Worm (Caenorhabditis elegans): Measurements from ENCODE around the gene rpc-25.

- TF ChIP-seq tab-1 (GFP tag; IDR thresholded peaks at IDR 0.05) = no peak
- TF ChIP-seq T22C8.4 (GFP tag; IDR thresholded peaks at IDR 0.05) = no peak
- TF ChIP-seq med-1 (GFP tag; optimal IDR thresholded peaks at IDR 0.05; ENCODE audit: insufficient read depth) = no peak
- no peak for TF ChIP-seq cog-1 (tag; optimal IDR thresholded peaks at IDR 0.05)
- no peak for TF ChIP-seq ref-1 (GFP tag; conservative IDR thresholded peaks at IDR 0.05)
Measured at ce11 chrV:10237959-10238444, 31.6 kb upstream of the rpc-25 start.

Data from whole organism, midembryonic.